Worm (Caenorhabditis elegans) whole organism, L1 larva: ENCODE results near the gene H06H21.8.

ENCODE experiments used
- C04F5.9 ChIP-seq: sonication (generic microtip); optimal IDR thresholded peaks from 2 replicates; lab custom pipeline; 2016; ENCODE audit warnings: missing genetic modification characterization, missing compliant biosample characterization
- C16A3.4 ChIP-seq: fragments of 150-350 bp; optimal IDR thresholded peaks from 2 replicates; lab custom pipeline; 2014; ENCODE audit warnings: missing biosample characterization, missing genetic modification characterization
- F16B12.6 ChIP-seq: fragments of 150-350 bp; optimal IDR thresholded peaks from 2 replicates; lab custom pipeline; 2014; ENCODE audit warnings: missing biosample characterization, missing genetic modification characterization
- Y116A8C.19 ChIP-seq: sonication (generic microtip); optimal IDR thresholded peaks from 2 replicates; lab custom pipeline; 2016; ENCODE audit warnings: missing compliant biosample characterization, missing genetic modification characterization, borderline replicate concordance
- aha-1 ChIP-seq: fragments of 150-350 bp; optimal IDR thresholded peaks from 2 replicates; lab custom pipeline; 2014; ENCODE audit warnings: missing biosample characterization, missing genetic modification characterization
- aly-2 ChIP-seq: fragments of 150-350 bp; optimal IDR thresholded peaks from 2 replicates; lab custom pipeline; 2014; ENCODE audit warnings: missing biosample characterization, missing genetic modification characterization
- blmp-1 ChIP-seq: fragments of 150-350 bp; optimal IDR thresholded peaks from 2 replicates; lab custom pipeline; 2014; ENCODE audit warnings: missing biosample characterization, missing genetic modification characterization
- ceh-88 ChIP-seq: fragments of 200-800 bp; sonication (Bioruptor generic); IDR thresholded peaks from 2 replicates; pipeline ENCODE4 v1.3.6; 2022; ENCODE audit warnings: missing genetic modification characterization, missing compliant biosample characterization
- dpl-1 ChIP-seq, 3 experiments: fragments of 150-350 bp in 2 of 3; sonication (generic microtip) in 1 of 3; optimal IDR thresholded peaks; 2 replicates each; lab custom pipeline; 2014 to 2017; ENCODE audit warnings: missing biosample characterization in 3 of 3, missing genetic modification characterization in 3 of 3, missing genetic modification reagents in 3 of 3
- efl-1 ChIP-seq, 4 experiments: fragments of 150-350 bp; optimal IDR thresholded peaks in 3 of 4; peaks in 1 of 4; 1 replicate in 1 of 4; 2 replicates in 3 of 4; lab custom pipeline; 2014; ENCODE audit warnings: missing biosample characterization in 2 of 4, missing genetic modification characterization in 2 of 4, missing genetic modification reagents in 2 of 4
- efl-3 ChIP-seq: fragments of 200-800 bp; sonication (Bioruptor generic); optimal IDR thresholded peaks from 2 replicates; lab custom pipeline; 2018; ENCODE audit warnings: mild to moderate bottlenecking, missing genetic modification characterization, missing compliant biosample characterization
- egl-13 ChIP-seq: sonication (generic microtip); optimal IDR thresholded peaks from 2 replicates; lab custom pipeline; 2016; ENCODE audit warnings: missing genotype, missing genetic modification reagents, missing genetic modification characterization, missing compliant biosample characterization
- egl-27 ChIP-seq, 2 experiments: fragments of 150-350 bp in 1 of 2; sonication (generic microtip); optimal IDR thresholded peaks; 3 replicates each; lab custom pipeline; 2017 to 2018; ENCODE audit warnings: missing biosample characterization in 2 of 2, missing genetic modification characterization in 2 of 2, missing genetic modification reagents in 2 of 2
- fkh-8 ChIP-seq: sonication (generic microtip); optimal IDR thresholded peaks from 2 replicates; lab custom pipeline; 2016; ENCODE audit warnings: mild to moderate bottlenecking, missing genetic modification characterization, missing compliant biosample characterization
- fos-1 ChIP-seq: fragments of 150-350 bp; optimal IDR thresholded peaks from 2 replicates; lab custom pipeline; 2014; ENCODE audit warnings: missing biosample characterization, missing genetic modification characterization
- hlh-4 ChIP-seq: sonication (generic microtip); optimal IDR thresholded peaks from 2 replicates; lab custom pipeline; 2016; ENCODE audit warnings: mild to moderate bottlenecking, missing genetic modification characterization, missing compliant biosample characterization
- isw-1 ChIP-seq: fragments of 200-800 bp; sonication (Bioruptor generic); IDR thresholded peaks from 2 replicates; pipeline ENCODE4 v1.3.6; 2022; ENCODE audit warnings: missing genetic modification characterization, missing compliant biosample characterization
- jun-1 ChIP-seq: fragments of 150-350 bp; optimal IDR thresholded peaks from 2 replicates; lab custom pipeline; 2014; ENCODE audit warnings: missing biosample characterization, missing genetic modification reagents, missing genetic modification characterization
- lin-14 ChIP-seq: fragments of 200-800 bp; sonication (Bioruptor generic); optimal IDR thresholded peaks from 2 replicates; lab custom pipeline; 2018; ENCODE audit warnings: mild to moderate bottlenecking, missing genetic modification characterization, moderate library complexity, missing compliant biosample characterization
- lin-15B ChIP-seq: fragments of 150-350 bp; sonication (generic microtip); optimal IDR thresholded peaks from 3 replicates; lab custom pipeline; 2014; ENCODE audit warnings: missing biosample characterization, missing genetic modification characterization
- lsy-2 ChIP-seq, 2 experiments: fragments of 150-350 bp; optimal IDR thresholded peaks; 2 replicates each; lab custom pipeline; 2014; ENCODE audit warnings: missing biosample characterization in 2 of 2, missing genetic modification characterization in 2 of 2
- mdl-1 ChIP-seq, 2 experiments: fragments of 150-350 bp; optimal IDR thresholded peaks; 2 replicates each; lab custom pipeline; 2014 to 2017; ENCODE audit warnings: missing biosample characterization in 2 of 2, missing genetic modification characterization in 2 of 2, inconsistent platforms in 1 of 2
- nhr-11 ChIP-seq: fragments of 150-350 bp; optimal IDR thresholded peaks from 2 replicates; lab custom pipeline; 2014; ENCODE audit warnings: missing biosample characterization, missing genetic modification characterization
- nhr-47 ChIP-seq: sonication (generic microtip); optimal IDR thresholded peaks from 2 replicates; lab custom pipeline; 2016; ENCODE audit warnings: mild to moderate bottlenecking, missing genetic modification characterization, moderate library complexity, missing compliant biosample characterization
- nhr-71 ChIP-seq: sonication (generic microtip); optimal IDR thresholded peaks from 2 replicates; lab custom pipeline; 2016; ENCODE audit warnings: mild to moderate bottlenecking, missing genetic modification characterization, moderate library complexity, missing compliant biosample characterization
- nhr-77 ChIP-seq: fragments of 150-350 bp; optimal IDR thresholded peaks from 2 replicates; lab custom pipeline; 2014; ENCODE audit warnings: missing biosample characterization, missing genetic modification characterization
- nhr-85 ChIP-seq: sonication (generic microtip); peaks from one replicate; lab custom pipeline; 2016; ENCODE audit warnings: missing genetic modification characterization, inconsistent platforms, missing compliant biosample characterization
- nhr-90 ChIP-seq: sonication (generic microtip); optimal IDR thresholded peaks from 2 replicates; lab custom pipeline; 2016; ENCODE audit warnings: mild to moderate bottlenecking, missing genetic modification characterization, missing compliant biosample characterization; ENCODE audit not compliant: poor library complexity
- pag-3 ChIP-seq: sonication (generic microtip); optimal IDR thresholded peaks from 2 replicates; lab custom pipeline; 2017; ENCODE audit warnings: missing genetic modification characterization, mild to moderate bottlenecking, missing compliant biosample characterization, antibody characterized with exemption, borderline replicate concordance; ENCODE audit not compliant: insufficient read depth
- pax-3 ChIP-seq: fragments of 200-800 bp; sonication (Bioruptor generic); optimal IDR thresholded peaks from 2 replicates; lab custom pipeline; 2018; ENCODE audit warnings: mild to moderate bottlenecking, missing genetic modification characterization, moderate library complexity, missing compliant biosample characterization
- pqm-1 ChIP-seq: sonication (generic microtip); optimal IDR thresholded peaks from 3 replicates; lab custom pipeline; 2017; ENCODE audit warnings: missing biosample characterization, missing genetic modification characterization
- rnt-1 ChIP-seq: sonication (generic microtip); optimal IDR thresholded peaks from 2 replicates; lab custom pipeline; 2016; ENCODE audit warnings: mild to moderate bottlenecking, missing genetic modification characterization, moderate library complexity, missing compliant biosample characterization
- skn-1 ChIP-seq: fragments of 150-350 bp; optimal IDR thresholded peaks from 2 replicates; lab custom pipeline; 2014; ENCODE audit warnings: missing biosample characterization, missing genetic modification characterization
- snpc-4 ChIP-seq: fragments of 150-350 bp; optimal IDR thresholded peaks from 2 replicates; lab custom pipeline; 2014; ENCODE audit warnings: missing biosample characterization, missing genetic modification characterization
- snu-23 ChIP-seq: sonication (generic microtip); optimal IDR thresholded peaks from 2 replicates; lab custom pipeline; 2016; ENCODE audit warnings: missing genetic modification characterization, missing compliant biosample characterization
- sox-4 ChIP-seq: sonication (generic microtip); optimal IDR thresholded peaks from 2 replicates; lab custom pipeline; 2016; ENCODE audit warnings: missing genetic modification characterization, missing compliant biosample characterization
- sptf-1 ChIP-seq: fragments of 150-350 bp; optimal IDR thresholded peaks from 2 replicates; lab custom pipeline; 2014; ENCODE audit warnings: missing biosample characterization, missing genetic modification characterization
- sup-37 ChIP-seq: fragments of 200-800 bp; sonication (Bioruptor generic); optimal IDR thresholded peaks from 2 replicates; lab custom pipeline; 2018; ENCODE audit warnings: mild to moderate bottlenecking, missing genetic modification characterization, missing compliant biosample characterization
- swsn-7 ChIP-seq: sonication (generic microtip); optimal IDR thresholded peaks from 2 replicates; lab custom pipeline; 2016; ENCODE audit warnings: missing genetic modification characterization, missing compliant biosample characterization
- tbx-2 ChIP-seq: sonication (generic microtip); optimal IDR thresholded peaks from 2 replicates; lab custom pipeline; 2016; ENCODE audit warnings: missing genetic modification characterization, missing compliant biosample characterization
- unc-98 ChIP-seq: fragments of 200-800 bp; sonication (Bioruptor generic); IDR thresholded peaks from 2 replicates; pipeline ENCODE4 v1.3.6; 2022; ENCODE audit warnings: missing genetic modification characterization, missing compliant biosample characterization
- zip-4 ChIP-seq: fragments of 200-800 bp; sonication (Bioruptor generic); optimal IDR thresholded peaks from 2 replicates; lab custom pipeline; 2018; ENCODE audit warnings: mild to moderate bottlenecking, missing genetic modification characterization, moderate library complexity, missing compliant biosample characterization
- ztf-4 ChIP-seq: fragments of 150-350 bp; optimal IDR thresholded peaks from 2 replicates; lab custom pipeline; 2014; ENCODE audit warnings: missing biosample characterization, missing genetic modification characterization

H06H21.8 gene

DNA sequence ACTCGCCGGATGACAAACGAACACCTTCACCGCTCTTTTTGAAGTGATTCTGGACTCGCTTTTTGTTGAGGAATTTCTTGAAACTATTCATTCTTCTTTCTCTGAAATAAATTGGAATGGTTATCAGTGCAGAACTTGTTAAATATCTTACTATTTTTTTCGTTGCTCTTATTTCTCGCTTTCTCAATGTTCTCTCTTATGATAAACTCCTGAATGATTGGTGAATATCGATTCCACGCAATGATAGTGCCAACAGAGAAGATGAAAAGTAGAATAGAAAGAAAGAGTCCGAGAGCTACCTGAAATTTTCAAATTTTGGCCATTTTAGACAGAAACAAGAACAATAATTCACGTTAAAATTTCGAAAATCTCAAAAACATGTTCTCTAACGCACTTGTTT lies 11.5 kb downstream of the H06H21.8 start, which contains the start of gene ubxn-6:
TSS of gene ubxn-6 (minus strand) at position 101 of the 400 bp plus-strand sequence.
- TF ChIP-seq nhr-47 (tag; lab: Kevin White, UChicago) (no peak), pax-3 (tag; lab: Kevin White, UChicago) (no peak), nhr-85 (tag; lab: Kevin White, UChicago) (no peak), dpl-1 (GFP tag; optimal IDR thresholded peaks at IDR 0.05; lab: Kevin White, UChicago) (no peak), unc-98 (GFP tag; lab: Robert Waterston, UW) (no peak), fos-1 (no peak), F16B12.6 (tag; lab: Kevin White, UChicago) (no peak), ztf-4 (no peak), nhr-77 (tag; lab: Kevin White, UChicago) (no peak), aha-1 (tag; lab: Kevin White, UChicago) (no peak), mdl-1 (tag; optimal IDR thresholded peaks at IDR 0.05; lab: Kevin White, UChicago) (no peak), jun-1 (tag; lab: Kevin White, UChicago) (no peak), snpc-4 (tag; lab: Kevin White, UChicago) (no peak)

DNA sequence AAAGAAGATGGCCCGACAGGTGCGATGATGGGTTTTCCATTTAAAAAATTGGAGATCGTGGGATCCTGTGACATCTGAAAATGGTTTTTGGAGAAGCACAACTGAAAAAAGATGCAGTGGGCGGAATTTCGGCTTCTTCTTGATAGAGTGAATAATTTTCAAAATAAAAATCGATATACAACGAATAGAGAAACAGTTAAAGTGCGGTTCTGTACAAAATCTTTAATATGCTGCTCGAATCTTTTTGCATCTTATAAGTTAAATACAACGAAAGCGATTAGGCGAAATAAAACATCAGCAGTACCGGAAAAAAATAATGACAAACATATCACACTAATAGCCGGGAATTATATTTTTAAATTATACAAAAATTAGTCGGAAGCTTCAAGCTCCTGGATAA lies 13.7 kb downstream of the H06H21.8 start, which contains the start of gene H06H21.11:
TSS of gene H06H21.11 (minus strand) at position 101 of the 400 bp plus-strand sequence.
- no peak for TF ChIP-seq lin-15B (tag; lab: Kevin White, UChicago)
- no peak for TF ChIP-seq mdl-1 (tag; optimal IDR thresholded peaks at IDR 0.05; lab: Kevin White, UChicago)
- TF ChIP-seq nhr-90 (tag; lab: Kevin White, UChicago), result no peak
- no peak for TF ChIP-seq lsy-2 (tag; optimal IDR thresholded peaks at IDR 0.05; lab: Kevin White, UChicago)
- no peak for TF ChIP-seq blmp-1 (tag; lab: Kevin White, UChicago)
- no peak for TF ChIP-seq zip-4 (GFP tag; lab: Kevin White, UChicago)
- no peak for TF ChIP-seq nhr-71 (tag; lab: Kevin White, UChicago)
- TF ChIP-seq swsn-7 (tag; lab: Kevin White, UChicago), result no peak
- TF ChIP-seq efl-1 (optimal IDR thresholded peaks at IDR 0.05; lab: Kevin White, UChicago), result no peak
- TF ChIP-seq efl-1 (GFP tag; optimal IDR thresholded peaks at IDR 0.05 in 1 of 2; lab: Kevin White, UChicago), result no peak
- no peak for TF ChIP-seq egl-13 (tag; lab: Kevin White, UChicago)
- TF ChIP-seq egl-27 (tag; optimal IDR thresholded peaks at IDR 0.05; lab: Kevin White, UChicago), result no peak
- TF ChIP-seq nhr-77 (tag; lab: Kevin White, UChicago), result no peak
- TF ChIP-seq sup-37 (GFP tag; lab: Kevin White, UChicago), result no peak
- TF ChIP-seq, all 84 proteins: peak for 0

DNA sequence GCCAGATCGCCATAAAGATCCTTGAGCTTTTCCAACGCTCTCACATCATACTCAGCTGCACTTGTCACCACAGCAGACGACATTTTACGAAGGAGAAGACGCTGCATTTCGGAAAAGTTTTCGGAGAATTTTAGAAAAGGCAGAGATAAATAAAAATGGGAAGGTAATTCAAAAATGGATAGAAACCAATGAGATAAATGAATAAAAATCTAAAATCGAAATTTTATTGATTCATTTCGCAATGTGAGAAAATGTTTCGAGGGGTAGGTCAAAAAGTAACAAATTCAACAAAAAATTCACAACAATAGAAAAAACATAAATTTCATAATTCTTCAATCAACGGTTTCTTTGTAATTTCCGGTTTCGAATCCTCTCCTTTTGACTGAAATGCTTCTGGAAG lies 14.4 kb downstream of the H06H21.8 start, which contains the start of gene dpf-5:
TSS of gene dpf-5 (minus strand) at position 101 of the 400 bp plus-strand sequence.
- TF ChIP-seq nhr-85 (tag; lab: Kevin White, UChicago), result peak; percentile 10
- no peak for TF ChIP-seq C16A3.4 (tag; lab: Kevin White, UChicago)

DNA sequence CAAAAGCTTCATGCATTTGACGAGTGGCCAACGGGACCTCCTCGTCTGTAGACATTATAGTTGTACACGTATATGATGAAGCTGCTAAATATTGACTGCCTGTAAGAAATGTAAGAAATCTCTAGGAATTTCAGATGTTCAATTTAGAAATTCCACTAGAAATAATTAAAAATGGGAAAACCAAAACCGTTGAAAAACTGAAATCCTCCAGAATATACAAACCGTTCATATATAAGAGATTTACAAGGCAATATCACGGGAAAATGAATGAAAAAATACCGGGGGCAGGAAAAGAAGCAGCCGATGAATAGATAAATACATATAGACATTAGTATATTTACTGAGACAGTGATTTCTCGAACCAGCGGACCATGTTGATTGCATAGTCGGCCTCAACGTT lies 18.4 kb downstream of the H06H21.8 start, which contains the start of gene dpf-7:
TSS of gene dpf-7 (minus strand) at position 101 of the 400 bp plus-strand sequence.
- TF ChIP-seq efl-3 (GFP tag; lab: Kevin White, UChicago) (no peak), ceh-88 (GFP tag; lab: Robert Waterston, UW) (no peak), fkh-8 (tag; lab: Kevin White, UChicago) (no peak), ztf-4 (no peak), fos-1 (no peak), sptf-1 (tag; lab: Kevin White, UChicago) (no peak), isw-1 (GFP tag; lab: Robert Waterston, UW) (no peak), hlh-4 (tag; lab: Kevin White, UChicago) (no peak), nhr-71 (tag; lab: Kevin White, UChicago) (no peak), nhr-85 (tag; lab: Kevin White, UChicago) (no peak)

DNA sequence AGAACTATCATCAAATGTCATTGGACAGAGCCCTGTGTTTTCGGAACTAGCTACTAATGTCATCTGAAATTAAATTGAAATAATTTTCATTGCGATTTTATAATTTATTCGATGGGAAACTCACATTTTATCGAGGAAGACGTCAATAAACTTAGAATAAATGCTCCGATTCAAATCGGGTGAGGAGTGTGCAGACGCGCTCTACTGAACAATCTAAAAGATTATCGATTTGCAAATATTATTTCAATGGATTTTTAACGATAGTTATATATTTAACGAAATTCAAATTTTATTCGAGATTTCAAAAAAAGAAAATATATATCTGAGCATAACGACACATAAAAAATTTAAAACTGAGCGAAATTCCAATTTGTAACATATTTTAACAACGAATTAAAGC lies 21.8 kb downstream of the H06H21.8 start, which contains the start of gene eor-1:
TSS of gene eor-1 (minus strand) at position 65 of the 400 bp plus-strand sequence.
- peak; percentile 20 for TF ChIP-seq skn-1
- TF ChIP-seq snu-23 (GFP tag; lab: Kevin White, UChicago), result peak; percentile 62
- no peak for TF ChIP-seq C04F5.9 (tag; lab: Kevin White, UChicago)
- peak; percentile 26 for TF ChIP-seq tbx-2 (tag; lab: Kevin White, UChicago)
- TF ChIP-seq lin-14 (GFP tag; lab: Kevin White, UChicago), result no peak
- TF ChIP-seq pag-3 (tag; lab: Kevin White, UChicago), result no peak
- TF ChIP-seq sox-4 (tag; lab: Kevin White, UChicago), result no peak
- TF ChIP-seq nhr-71 (tag; lab: Kevin White, UChicago), result no peak
- TF ChIP-seq ztf-4, result no peak
- peak; percentile 15 to 69 (median 22) for TF ChIP-seq dpl-1 (GFP tag; optimal IDR thresholded peaks at IDR 0.05; lab: Kevin White, UChicago)
- TF ChIP-seq fkh-8 (tag; lab: Kevin White, UChicago), result no peak
- peak; percentile 32 for TF ChIP-seq C16A3.4 (tag; lab: Kevin White, UChicago)
- no peak for TF ChIP-seq nhr-11 (tag; lab: Kevin White, UChicago)
- TF ChIP-seq rnt-1 (tag; lab: Kevin White, UChicago), result peak; percentile 17
- TF ChIP-seq swsn-7 (tag; lab: Kevin White, UChicago), result peak; percentile 13
- TF ChIP-seq aly-2 (tag; lab: Kevin White, UChicago), result peak; percentile 3
- TF ChIP-seq Y116A8C.19 (tag; lab: Kevin White, UChicago), result no peak
- peak; percentile 49 to 77 for TF ChIP-seq lsy-2 (tag; optimal IDR thresholded peaks at IDR 0.05; lab: Kevin White, UChicago)
- no peak for TF ChIP-seq pqm-1 (tag; lab: Kevin White, UChicago)
